Fruit fly (Drosophila melanogaster) whole organism, prepupa: Measurements from ENCODE around the gene Calr.

ENCODE experiments used
- CG10669 ChIP-seq: fragments of 200-800 bp; sonication (Bioruptor generic); optimal IDR thresholded peaks from 3 replicates; lab custom pipeline; 2018; ENCODE audit warnings: missing biosample characterization, mild to moderate bottlenecking, missing genetic modification characterization, moderate library complexity
- CG11294 ChIP-seq: fragments of 200-800 bp; sonication (Bioruptor generic); IDR thresholded peaks from 2 replicates; pipeline ENCODE4 v1.3.6; 2022; ENCODE audit warnings: missing biosample characterization, missing genetic modification characterization
- CG1621 ChIP-seq: fragments of 200-800 bp; sonication (Bioruptor generic); optimal IDR thresholded peaks from 3 replicates; lab custom pipeline; 2018; ENCODE audit warnings: missing biosample characterization, mild to moderate bottlenecking, missing genetic modification characterization
- CG16779 ChIP-seq: fragments of 200-800 bp; sonication (Bioruptor generic); optimal IDR thresholded peaks from 3 replicates; lab custom pipeline; 2017; ENCODE audit warnings: missing biosample characterization, mild to moderate bottlenecking, missing genetic modification characterization
- CG31627 ChIP-seq: fragments of 200-800 bp; sonication (Bioruptor generic); optimal IDR thresholded peaks from 3 replicates; lab custom pipeline; 2016; ENCODE audit warnings: missing biosample characterization, missing genetic modification characterization
- CG32006 ChIP-seq: fragments of 200-800 bp; sonication (Bioruptor generic); optimal IDR thresholded peaks from 3 replicates; lab custom pipeline; 2017; ENCODE audit warnings: missing biosample characterization, mild to moderate bottlenecking, missing genetic modification characterization
- CG4318 ChIP-seq: fragments of 200-800 bp; sonication (Bioruptor generic); optimal IDR thresholded peaks from 3 replicates; lab custom pipeline; 2017; ENCODE audit warnings: missing biosample characterization, mild to moderate bottlenecking, missing genetic modification characterization
- CG6163 ChIP-seq: fragments of 200-800 bp; sonication (Bioruptor generic); IDR thresholded peaks from 3 replicates; pipeline ENCODE4 v1.3.6; 2022; ENCODE audit warnings: missing biosample characterization, missing genetic modification characterization
- CG7368 ChIP-seq: fragments of 200-800 bp; sonication (Bioruptor generic); optimal IDR thresholded peaks from 3 replicates; lab custom pipeline; 2016; ENCODE audit warnings: missing biosample characterization, missing genetic modification characterization
- CG8119 ChIP-seq: fragments of 200-800 bp; sonication (Bioruptor generic); IDR thresholded peaks from 3 replicates; pipeline ENCODE4 v1.3.6; 2022; ENCODE audit warnings: missing biosample characterization, missing genetic modification characterization
- CG9139 ChIP-seq: fragments of 200-800 bp; sonication (Bioruptor generic); optimal IDR thresholded peaks from 3 replicates; lab custom pipeline; 2017; ENCODE audit warnings: missing biosample characterization, mild to moderate bottlenecking, missing genetic modification characterization
- Eip78C ChIP-seq: fragments of 200-800 bp; sonication (Bioruptor generic); peaks from one replicate; lab custom pipeline; 2016; ENCODE audit warnings: missing biosample characterization, missing genetic modification characterization
- Eip93F ChIP-seq: fragments of 200-800 bp; sonication (Bioruptor generic); optimal IDR thresholded peaks from 2 replicates; lab custom pipeline; 2016; ENCODE audit warnings: missing biosample characterization, mild to moderate bottlenecking, missing genetic modification characterization
- Ets96B ChIP-seq: fragments of 200-800 bp; optimal IDR thresholded peaks from 2 replicates; lab custom pipeline; 2019; ENCODE audit warnings: missing biosample characterization, mild to moderate bottlenecking, missing genetic modification characterization, moderate library complexity
- Hr38 ChIP-seq: sonication (Bioruptor generic); optimal IDR thresholded peaks from 2 replicates; lab custom pipeline; 2016; ENCODE audit warnings: missing biosample characterization, missing genetic modification characterization
- Hr39 ChIP-seq: fragments of 200-800 bp; sonication (Bioruptor generic); optimal IDR thresholded peaks from 2 replicates; lab custom pipeline; 2016; ENCODE audit warnings: missing biosample characterization, missing genetic modification characterization
- Hr4 ChIP-seq: fragments of 200-800 bp; sonication (Bioruptor generic); optimal IDR thresholded peaks from 3 replicates; lab custom pipeline; 2016; ENCODE audit warnings: missing biosample characterization, missing genetic modification characterization
- Lpt ChIP-seq: fragments of 200-800 bp; sonication (Bioruptor generic); optimal IDR thresholded peaks from 3 replicates; lab custom pipeline; 2016; ENCODE audit warnings: missing biosample characterization, missing genetic modification characterization
- Met ChIP-seq: fragments of 200-800 bp; sonication (Bioruptor generic); optimal IDR thresholded peaks from 3 replicates; lab custom pipeline; 2016; ENCODE audit warnings: missing biosample characterization, missing genetic modification characterization
- OdsH ChIP-seq: fragments of 200-800 bp; sonication (Bioruptor generic); optimal IDR thresholded peaks from 3 replicates; lab custom pipeline; 2016; ENCODE audit warnings: missing biosample characterization, missing genetic modification characterization
- Sox14 ChIP-seq: fragments of 200-800 bp; sonication (Bioruptor generic); optimal IDR thresholded peaks from 3 replicates; lab custom pipeline; 2016; ENCODE audit warnings: missing biosample characterization, missing genetic modification characterization
- Sox15 ChIP-seq: fragments of 200-800 bp; sonication (Bioruptor generic); optimal IDR thresholded peaks from 3 replicates; lab custom pipeline; 2016; ENCODE audit warnings: missing biosample characterization, missing genetic modification characterization
- achi ChIP-seq: fragments of 200-800 bp; sonication (Bioruptor generic); optimal IDR thresholded peaks from 3 replicates; lab custom pipeline; 2016; ENCODE audit warnings: missing biosample characterization, missing genetic modification characterization
- cyc ChIP-seq: fragments of 200-800 bp; sonication (Bioruptor generic); optimal IDR thresholded peaks from 3 replicates; lab custom pipeline; 2016; ENCODE audit warnings: missing biosample characterization, missing genetic modification characterization
- dsx ChIP-seq: fragments of 200-800 bp; optimal IDR thresholded peaks from 3 replicates; lab custom pipeline; 2019; ENCODE audit warnings: missing biosample characterization, mild to moderate bottlenecking, missing genetic modification characterization, moderate library complexity; ENCODE audit not compliant: poor library complexity, severe bottlenecking
- eg ChIP-seq: fragments of 200-800 bp; sonication (Bioruptor generic); IDR thresholded peaks from 3 replicates; pipeline ENCODE4 v1.3.6; 2022; ENCODE audit warnings: missing biosample characterization, missing genetic modification characterization
- fd59A ChIP-seq: fragments of 200-800 bp; sonication (Bioruptor generic); optimal IDR thresholded peaks from 2 replicates; lab custom pipeline; 2017; ENCODE audit warnings: missing biosample characterization, mild to moderate bottlenecking, missing genetic modification characterization, missing genetic modification reagents
- fd85E ChIP-seq: fragments of 200-800 bp; sonication (Bioruptor generic); optimal IDR thresholded peaks from 3 replicates; lab custom pipeline; 2016; ENCODE audit warnings: missing biosample characterization, missing genetic modification characterization
- fkh ChIP-seq: fragments of 200-800 bp; sonication (Bioruptor generic); optimal IDR thresholded peaks from 3 replicates; lab custom pipeline; 2017; ENCODE audit warnings: missing biosample characterization, mild to moderate bottlenecking, missing genetic modification characterization, moderate library complexity
- net ChIP-seq: fragments of 200-800 bp; sonication (Bioruptor generic); optimal IDR thresholded peaks from 3 replicates; lab custom pipeline; 2016; ENCODE audit warnings: missing biosample characterization, missing genetic modification characterization
- pdm3 ChIP-seq: fragments of 200-800 bp; sonication (Bioruptor generic); optimal IDR thresholded peaks from 3 replicates; lab custom pipeline; 2016; ENCODE audit warnings: missing biosample characterization, missing genetic modification characterization
- salr ChIP-seq, 2 experiments: fragments of 200-800 bp; sonication (Bioruptor generic); optimal IDR thresholded peaks; 3 replicates each; lab custom pipeline; 2016 to 2018; ENCODE audit warnings: missing biosample characterization in 2 of 2, missing genetic modification characterization in 2 of 2, mild to moderate bottlenecking in 1 of 2
- ss ChIP-seq, 2 experiments: fragments of 200-800 bp; sonication (Bioruptor generic); optimal IDR thresholded peaks; 2 replicates in 1 of 2; 3 replicates in 1 of 2; lab custom pipeline; 2017 to 2018; ENCODE audit warnings: mild to moderate bottlenecking in 2 of 2, missing biosample characterization in 2 of 2, missing genetic modification characterization in 2 of 2, moderate library complexity in 1 of 2
- svp ChIP-seq: fragments of 200-800 bp; sonication (Bioruptor generic); peaks from one replicate; lab custom pipeline; 2016; ENCODE audit warnings: missing biosample characterization, missing genetic modification characterization
- topi ChIP-seq: fragments of 200-800 bp; sonication (Bioruptor generic); optimal IDR thresholded peaks from 3 replicates; lab custom pipeline; 2016; ENCODE audit warnings: missing biosample characterization, missing genetic modification characterization
- vri ChIP-seq: fragments of 200-800 bp; sonication (Bioruptor generic); optimal IDR thresholded peaks from 3 replicates; lab custom pipeline; 2016; ENCODE audit warnings: missing biosample characterization, mild to moderate bottlenecking, missing genetic modification characterization

Gene Calr

dm6 chr3R:9605084-9605483 is 25.6 kb downstream of the Calr start (continued):
- no peak for TF ChIP-seq CG9139 (GFP tag; lab: Kevin White, UChicago)
- peak; percentile 63 for TF ChIP-seq pdm3 (GFP tag; lab: Kevin White, UChicago)
- no peak for TF ChIP-seq Hr4
- TF ChIP-seq net (GFP tag; lab: Kevin White, UChicago): peak; percentile 31
- no peak for TF ChIP-seq Sox15 (GFP tag; lab: Kevin White, UChicago)
- peak; percentile 54 for TF ChIP-seq CG31627 (GFP tag; lab: Kevin White, UChicago)
- TF ChIP-seq vri: peak; percentile 13
- no peak for TF ChIP-seq CG11294 (GFP tag; lab: Robert Waterston, UW)
- peak; percentile 52 for TF ChIP-seq Met (GFP tag; lab: Kevin White, UChicago)
- peak; percentile 47 for TF ChIP-seq CG7368 (GFP tag; lab: Kevin White, UChicago)
- peak; percentile 69 for TF ChIP-seq CG10669
- TF ChIP-seq Lpt (GFP tag; lab: Kevin White, UChicago): peak; percentile 28
- TF ChIP-seq Hr39: peak; percentile 57
- TF ChIP-seq Ets96B (tag; lab: Kevin White, UChicago): peak; percentile 71
- no peak for TF ChIP-seq fkh (GFP tag; lab: Kevin White, UChicago)
- peak; percentile 61 for TF ChIP-seq OdsH (GFP tag; lab: Kevin White, UChicago)

- TF ChIP-seq achi (no peak), Hr38 (GFP tag; lab: Kevin White, UChicago) (no peak), Eip93F (no peak), CG8119 (no peak), CG32006 (GFP tag; lab: Kevin White, UChicago) (no peak), CG6163 (GFP tag; lab: Robert Waterston, UW) (no peak), svp (no peak), topi (no peak), Sox14 (no peak), CG4318 (GFP tag; lab: Kevin White, UChicago) (no peak), Ets96B (tag; lab: Kevin White, UChicago) (no peak)
Measured at dm6 chr3R:9604445-9605020, 26.1 kb downstream of the Calr start.

dm6 chr3R:9603022-9603942 is 27.4 kb downstream of the Calr start:
- TF ChIP-seq fkh (GFP tag; lab: Kevin White, UChicago): peak; percentile 67
- TF ChIP-seq Met (GFP tag; lab: Kevin White, UChicago): no peak
- TF ChIP-seq ss (GFP tag; optimal IDR thresholded peaks at IDR 0.05; lab: Kevin White, UChicago): peak in 1 of 2 experiments; percentile 63

- TF ChIP-seq fd85E (GFP tag; lab: Kevin White, UChicago) (no peak), cyc (GFP tag; lab: Kevin White, UChicago) (no peak), eg (no peak), CG1621 (tag; lab: Kevin White, UChicago) (no peak), ss (GFP tag; optimal IDR thresholded peaks at IDR 0.05; lab: Kevin White, UChicago) (peak in 1 of 2 experiments; percentile 17), svp (no peak), dsx (no peak), fkh (GFP tag; lab: Kevin White, UChicago) (no peak), CG7368 (GFP tag; lab: Kevin White, UChicago) (no peak), fd59A (GFP tag; lab: Kevin White, UChicago) (no peak), CG16779 (tag; lab: Kevin White, UChicago) (no peak), Ets96B (tag; lab: Kevin White, UChicago) (no peak), CG4318 (GFP tag; lab: Kevin White, UChicago) (no peak), vri (peak; percentile 32), salr (GFP tag; optimal IDR thresholded peaks at IDR 0.05; lab: Kevin White, UChicago) (no peak), Eip78C (GFP tag; lab: Kevin White, UChicago) (peak; percentile 15)
- TF ChIP-seq, all 60 proteins: peak for 3
Measured at dm6 chr3R:9601949-9602348, 28.7 kb downstream of the Calr start.
